Worm (Caenorhabditis elegans): ENCODE measurements around the gene ech-6.

- TF ChIP-seq pqm-1 (tag; optimal IDR thresholded peaks at IDR 0.05) = no peak
- no peak for TF ChIP-seq ama-1 (optimal IDR thresholded peaks at IDR 0.05)
- peak; percentile 45 for TF ChIP-seq ceh-18 (tag; optimal IDR thresholded peaks at IDR 0.05)
- no peak for TF ChIP-seq pag-3 (tag; optimal IDR thresholded peaks at IDR 0.05; ENCODE audit: borderline replicate concordance)
- no peak for TF ChIP-seq nfya-1 (tag; optimal IDR thresholded peaks at IDR 0.05)
- no peak for TF ChIP-seq rnt-1 (tag; optimal IDR thresholded peaks at IDR 0.05)
- TF ChIP-seq tbx-2 (tag; optimal IDR thresholded peaks at IDR 0.05) = no peak
- no peak for TF ChIP-seq sox-2 (GFP tag; IDR thresholded peaks at IDR 0.05)
Measured at ce11 chrIII:9731313-9731912, 21.3 kb downstream of the ech-6 start.
